Fruit fly (Drosophila melanogaster) whole organism, embryonic: ENCODE results near the gene CG43347.

Source experiments
- Adf1 ChIP-seq: fragments of 200-800 bp; sonication (Bioruptor generic); IDR thresholded peaks from 2 replicates; pipeline ENCODE4 v1.3.6; 2022; ENCODE audit warnings: missing biosample characterization, missing genetic modification characterization
- Bdp1 ChIP-seq: fragments of 200-800 bp; sonication (Bioruptor generic); optimal IDR thresholded peaks from 3 replicates; lab custom pipeline; 2016; ENCODE audit warnings: missing biosample characterization, missing genetic modification characterization
- CG10654 ChIP-seq: fragments of 200-800 bp; sonication (Bioruptor generic); optimal IDR thresholded peaks from 2 replicates; lab custom pipeline; 2016; ENCODE audit warnings: missing biosample characterization, missing genetic modification characterization
- CG11695 ChIP-seq: fragments of 200-800 bp; sonication (Bioruptor generic); IDR thresholded peaks from 3 replicates; pipeline ENCODE4 v1.3.6; 2022; ENCODE audit warnings: missing biosample characterization, missing genetic modification characterization
- CG12155 ChIP-seq: fragments of 200-800 bp; sonication (Bioruptor generic); optimal IDR thresholded peaks from 3 replicates; lab custom pipeline; 2016; ENCODE audit warnings: missing biosample characterization, missing genetic modification characterization
- CG12219 ChIP-seq: fragments of 200-800 bp; sonication (Bioruptor generic); optimal IDR thresholded peaks from 3 replicates; lab custom pipeline; 2018; ENCODE audit warnings: missing biosample characterization, mild to moderate bottlenecking, missing genetic modification characterization
- CG12236 ChIP-seq: fragments of 200-800 bp; sonication (Bioruptor generic); optimal IDR thresholded peaks from 2 replicates; lab custom pipeline; 2016; ENCODE audit warnings: missing biosample characterization, missing genetic modification characterization
- CG12744 ChIP-seq: fragments of 200-800 bp; sonication (Bioruptor generic); optimal IDR thresholded peaks from 2 replicates; lab custom pipeline; 2016; ENCODE audit warnings: missing biosample characterization, missing genetic modification characterization
- CG14860 ChIP-seq: fragments of 200-800 bp; sonication (Bioruptor generic); IDR thresholded peaks from 3 replicates; pipeline ENCODE4 v1.3.6; 2022; ENCODE audit warnings: missing biosample characterization, missing genetic modification characterization; ENCODE audit not compliant: partially characterized antibody
- CG15269 ChIP-seq: fragments of 200-800 bp; sonication (Bioruptor generic); optimal IDR thresholded peaks from 2 replicates; lab custom pipeline; 2018; ENCODE audit warnings: missing biosample characterization, mild to moderate bottlenecking, missing genetic modification characterization, moderate library complexity
- CG15479 ChIP-seq: fragments of 200-800 bp; sonication (Bioruptor generic); optimal IDR thresholded peaks from 3 replicates; lab custom pipeline; 2019; ENCODE audit warnings: missing biosample characterization, mild to moderate bottlenecking, missing genetic modification characterization, moderate library complexity
- CG16863 ChIP-seq: fragments of 200-800 bp; sonication (Bioruptor generic); optimal IDR thresholded peaks from 3 replicates; lab custom pipeline; 2016; ENCODE audit warnings: missing biosample characterization, missing genetic modification characterization
- CG2120 ChIP-seq: fragments of 200-800 bp; sonication (Bioruptor generic); optimal IDR thresholded peaks from 3 replicates; lab custom pipeline; 2016; ENCODE audit warnings: missing biosample characterization, missing genetic modification characterization
- CG34224 ChIP-seq: fragments of 200-800 bp; sonication (Bioruptor generic); IDR thresholded peaks from 3 replicates; pipeline ENCODE4 v1.3.6; 2022; ENCODE audit warnings: missing biosample characterization, missing genetic modification characterization; ENCODE audit not compliant: partially characterized antibody
- CG5180 ChIP-seq: fragments of 200-800 bp; sonication (Bioruptor generic); optimal IDR thresholded peaks from 3 replicates; lab custom pipeline; 2017; ENCODE audit warnings: missing biosample characterization, missing genetic modification characterization, mild to moderate bottlenecking, moderate library complexity, missing genetic modification reagents
- CG6272 ChIP-seq: fragments of 200-800 bp; sonication (Bioruptor generic); IDR thresholded peaks from 2 replicates; pipeline ENCODE4 v1.3.6; 2022; ENCODE audit warnings: missing biosample characterization, missing genetic modification characterization
- CG6654 ChIP-seq: fragments of 200-800 bp; sonication (Bioruptor generic); optimal IDR thresholded peaks from 2 replicates; lab custom pipeline; 2017; ENCODE audit warnings: missing biosample characterization, mild to moderate bottlenecking, missing genetic modification characterization
- CG6683 ChIP-seq: fragments of 200-800 bp; sonication (Bioruptor generic); optimal IDR thresholded peaks from 2 replicates; lab custom pipeline; 2017; ENCODE audit warnings: missing biosample characterization, mild to moderate bottlenecking, missing genetic modification characterization, missing genetic modification reagents
- CG7839 ChIP-seq: fragments of 200-800 bp; sonication (Bioruptor generic); optimal IDR thresholded peaks from 3 replicates; lab custom pipeline; 2018; ENCODE audit warnings: missing biosample characterization, mild to moderate bottlenecking, missing genetic modification characterization, moderate library complexity
- Chrac-16 ChIP-seq: fragments of 200-800 bp; sonication (Bioruptor generic); optimal IDR thresholded peaks from 3 replicates; lab custom pipeline; 2016; ENCODE audit warnings: missing biosample characterization, missing genetic modification characterization
- Doc2 ChIP-seq: fragments of 200-800 bp; sonication (Bioruptor generic); IDR thresholded peaks from 2 replicates; pipeline ENCODE4 v1.3.6; 2022; ENCODE audit warnings: missing biosample characterization, missing genetic modification characterization
- Dp ChIP-seq: fragments of 200-800 bp; sonication (Bioruptor generic); optimal IDR thresholded peaks from 2 replicates; lab custom pipeline; 2018; ENCODE audit warnings: missing biosample characterization, mild to moderate bottlenecking, missing genetic modification characterization, moderate library complexity
- Dref ChIP-seq: fragments of 200-800 bp; sonication (Bioruptor generic); IDR thresholded peaks from 2 replicates; pipeline ENCODE4 v1.3.6; 2022; ENCODE audit warnings: missing biosample characterization, missing genetic modification characterization
- Drgx ChIP-seq: fragments of 200-800 bp; sonication (Bioruptor generic); IDR thresholded peaks from 2 replicates; pipeline ENCODE4 v1.3.6; 2022; ENCODE audit warnings: missing biosample characterization, missing genetic modification characterization
- Fer1 ChIP-seq: fragments of 200-800 bp; sonication (Bioruptor generic); optimal IDR thresholded peaks from 2 replicates; lab custom pipeline; 2017; ENCODE audit warnings: missing biosample characterization, mild to moderate bottlenecking, missing genetic modification characterization
- Mrtf ChIP-seq: fragments of 200-800 bp; sonication (Bioruptor generic); IDR thresholded peaks from 3 replicates; pipeline ENCODE4 v1.3.6; 2022; ENCODE audit warnings: missing biosample characterization, missing genetic modification characterization
- NK7.1 ChIP-seq: fragments of 200-800 bp; sonication (Bioruptor generic); optimal IDR thresholded peaks from 3 replicates; lab custom pipeline; 2016; ENCODE audit warnings: missing biosample characterization, missing genetic modification characterization
- Nf-YB ChIP-seq: fragments of 200-800 bp; sonication (Bioruptor generic); optimal IDR thresholded peaks from 3 replicates; lab custom pipeline; 2019; ENCODE audit warnings: missing biosample characterization, mild to moderate bottlenecking, missing genetic modification characterization, moderate library complexity
- Nf-YC ChIP-seq: fragments of 200-800 bp; optimal IDR thresholded peaks from 3 replicates; lab custom pipeline; 2019; ENCODE audit warnings: missing biosample characterization, mild to moderate bottlenecking, missing genetic modification characterization, moderate library complexity
- Rx ChIP-seq: fragments of 200-800 bp; sonication (Bioruptor generic); IDR thresholded peaks from 2 replicates; pipeline ENCODE4 v1.3.6; 2022; ENCODE audit warnings: missing biosample characterization, missing genetic modification characterization
- Sry-δ ChIP-seq: fragments of 200-800 bp; sonication (Bioruptor generic); optimal IDR thresholded peaks from 2 replicates; lab custom pipeline; 2016; ENCODE audit warnings: missing biosample characterization, missing genetic modification characterization
- al ChIP-seq: fragments of 200-800 bp; sonication (Bioruptor generic); IDR thresholded peaks from 2 replicates; pipeline ENCODE4 v1.3.6; 2022; ENCODE audit warnings: missing biosample characterization, missing genetic modification characterization
- cg ChIP-seq: fragments of 200-800 bp; sonication (Bioruptor generic); optimal IDR thresholded peaks from 3 replicates; lab custom pipeline; 2019; ENCODE audit warnings: missing biosample characterization, mild to moderate bottlenecking, missing genetic modification characterization, moderate library complexity
- crp ChIP-seq, 2 experiments: fragments of 200-800 bp; sonication (Bioruptor generic); optimal IDR thresholded peaks; 2 replicates in 1 of 2; 3 replicates in 1 of 2; lab custom pipeline; 2017; ENCODE audit warnings: missing biosample characterization in 2 of 2, missing genetic modification characterization in 2 of 2, mild to moderate bottlenecking in 1 of 2, moderate library complexity in 1 of 2
- da ChIP-seq: fragments of 200-800 bp; sonication (Bioruptor generic); optimal IDR thresholded peaks from 2 replicates; lab custom pipeline; 2016; ENCODE audit warnings: missing biosample characterization, missing genetic modification characterization
- dan ChIP-seq: fragments of 200-800 bp; sonication (Bioruptor generic); IDR thresholded peaks from 2 replicates; pipeline ENCODE4 v1.3.6; 2022; ENCODE audit warnings: missing biosample characterization, missing genetic modification characterization
- ftz-f1 ChIP-seq: fragments of 200-800 bp; sonication (Bioruptor generic); optimal IDR thresholded peaks from 2 replicates; lab custom pipeline; 2016; ENCODE audit warnings: missing biosample characterization, missing genetic modification characterization
- gfzf ChIP-seq: fragments of 200-800 bp; sonication (Bioruptor generic); optimal IDR thresholded peaks from 2 replicates; lab custom pipeline; 2016; ENCODE audit warnings: missing biosample characterization, mild to moderate bottlenecking, missing genetic modification characterization, moderate library complexity
- ham ChIP-seq: fragments of 200-800 bp; sonication (Bioruptor generic); IDR thresholded peaks from 2 replicates; pipeline ENCODE4 v1.3.6; 2022; ENCODE audit warnings: missing biosample characterization, missing genetic modification characterization
- inv ChIP-seq: fragments of 200-800 bp; sonication (Bioruptor generic); IDR thresholded peaks from 2 replicates; pipeline ENCODE4 v1.3.6; 2022; ENCODE audit warnings: missing biosample characterization, missing genetic modification characterization; ENCODE audit not compliant: partially characterized antibody
- otp ChIP-seq: fragments of 200-800 bp; sonication (Bioruptor generic); IDR thresholded peaks from 3 replicates; pipeline ENCODE4, ENCODE4 v1.3.6; 2022; ENCODE audit warnings: missing biosample characterization, missing genetic modification characterization
- p53 ChIP-seq: fragments of 200-800 bp; sonication (Bioruptor generic); optimal IDR thresholded peaks from 2 replicates; lab custom pipeline; 2016; ENCODE audit warnings: missing biosample characterization, missing genetic modification characterization
- pb ChIP-seq: fragments of 200-800 bp; sonication (Bioruptor generic); optimal IDR thresholded peaks from 3 replicates; lab custom pipeline; 2016; ENCODE audit warnings: missing biosample characterization, missing genetic modification characterization
- row ChIP-seq: fragments of 200-800 bp; sonication (Bioruptor generic); IDR thresholded peaks from 3 replicates; pipeline ENCODE4 v1.3.6; 2022; ENCODE audit warnings: missing biosample characterization, missing genetic modification characterization
- sc ChIP-seq, 3 experiments: fragments of >200 bp in 2 of 3; fragments of 200-800 bp in 1 of 3; sonication (Bioruptor generic) in 1 of 3; optimal IDR thresholded peaks; 2 replicates in 2 of 3; 3 replicates in 1 of 3; lab custom pipeline; 2017; ENCODE audit warnings: mild to moderate bottlenecking in 1 of 3, missing biosample characterization in 1 of 3, missing genetic modification characterization in 1 of 3, missing genetic modification reagents in 1 of 3
- seq ChIP-seq: fragments of 200-800 bp; sonication (Bioruptor generic); IDR thresholded peaks from 2 replicates; pipeline ENCODE4 v1.3.6; 2022; ENCODE audit warnings: missing biosample characterization, missing genetic modification characterization
- sisA ChIP-seq: fragments of 200-800 bp; sonication (Bioruptor generic); IDR thresholded peaks from 2 replicates; pipeline ENCODE4 v1.3.6; 2022; ENCODE audit warnings: missing biosample characterization, missing genetic modification characterization
- trh ChIP-seq: fragments of 200-800 bp; sonication (Bioruptor generic); optimal IDR thresholded peaks from 2 replicates; lab custom pipeline; 2016; ENCODE audit warnings: missing biosample characterization, missing genetic modification characterization
- vvl ChIP-seq: fragments of 200-800 bp; sonication (Bioruptor generic); IDR thresholded peaks from 2 replicates; pipeline ENCODE4 v1.3.6; 2022; ENCODE audit warnings: missing biosample characterization, missing genetic modification characterization
- wdn ChIP-seq: fragments of 200-800 bp; sonication (Bioruptor generic); IDR thresholded peaks from 2 replicates; pipeline ENCODE4 v1.3.6; 2022; ENCODE audit warnings: missing biosample characterization, missing genetic modification characterization

The CG43347 gene

dm6 chrX:10600254-10600916 lies 19.6 kb downstream of the CG43347 start (continued):
- TF ChIP-seq Dp (GFP tag; lab: Kevin White, UChicago) (peak; percentile 22), CG11695 (GFP tag; lab: Robert Waterston, UW) (0 out of 3 replicates have a peak, but pooled peaks have one; percentile 41), Rx (peak; percentile 69), cg (peak; percentile 32), Nf-YB (no peak), Dref (no peak), al (GFP tag; lab: Robert Waterston, UW) (peak; percentile 58), CG2120 (GFP tag; lab: Kevin White, UChicago) (peak; percentile 59), CG12236 (no peak), CG6654 (GFP tag; lab: Kevin White, UChicago) (no peak), CG12744 (GFP tag; lab: Kevin White, UChicago) (no peak), Nf-YC (tag; lab: Kevin White, UChicago) (no peak), CG7839 (no peak), crp (GFP tag; optimal IDR thresholded peaks at IDR 0.05; lab: Kevin White, UChicago) (no peak), vvl (peak; percentile 69), Bdp1 (GFP tag; lab: Kevin White, UChicago) (no peak), dan (GFP tag; lab: Robert Waterston, UW) (no peak), CG16863 (GFP tag; lab: Kevin White, UChicago) (no peak), Fer1 (GFP tag; lab: Kevin White, UChicago) (peak; percentile 16), CG12155 (GFP tag; lab: Kevin White, UChicago) (peak; percentile 15), Chrac-16 (GFP tag; lab: Kevin White, UChicago) (peak; percentile 27), seq (GFP tag; lab: Robert Waterston, UW) (peak; percentile 57; the same call in 1 of the 2 replicates), CG6272 (GFP tag; lab: Robert Waterston, UW) (no peak), gfzf (GFP tag; lab: Kevin White, UChicago) (no peak), CG12219 (GFP tag; lab: Kevin White, UChicago) (peak; percentile 25), CG5180 (GFP tag; lab: Kevin White, UChicago) (no peak), NK7.1 (GFP tag; lab: Kevin White, UChicago) (no peak), p53 (no peak), CG10654 (GFP tag; lab: Kevin White, UChicago) (no peak), CG14860 (GFP tag; lab: Robert Waterston, UW) (no peak), ham (GFP tag; lab: Robert Waterston, UW) (no peak), trh (no peak), row (GFP tag; lab: Robert Waterston, UW) (peak; percentile 79), CG34224 (GFP tag; lab: Robert Waterston, UW) (no peak), ftz-f1 (no peak), sc (optimal IDR thresholded peaks at IDR 0.05; lab: Kevin White, UChicago) (no peak), sc (GFP tag; optimal IDR thresholded peaks at IDR 0.05; lab: Kevin White, UChicago) (no peak), Drgx (GFP tag; lab: Robert Waterston, UW) (no peak), CG15269 (tag; lab: Kevin White, UChicago) (peak; percentile 59), inv (GFP tag; lab: Robert Waterston, UW) (no peak), sisA (GFP tag; lab: Robert Waterston, UW) (peak; percentile 68), Sry-δ (peak; percentile 18), Doc2 (no peak), wdn (GFP tag; lab: Robert Waterston, UW) (0 out of 2 replicates have a peak, but pooled peaks have one; percentile 14), Mrtf (no peak), CG6683 (no peak), da (GFP tag; lab: Kevin White, UChicago) (no peak), otp (peak; percentile 64; the same call in 1 of the 3 replicates), CG15479 (no peak), pb (GFP tag; lab: Kevin White, UChicago) (no peak), Adf1 (GFP tag; lab: Robert Waterston, UW) (no peak; the same call in 1 of the 2 replicates)
